Worm (Caenorhabditis elegans) whole organism, L4/young adult: ENCODE measurements around the gene srbc-17.

Source experiments
- W03F9.2 ChIP-seq: fragments of 150-350 bp; optimal IDR thresholded peaks from 2 replicates; lab custom pipeline; 2014; ENCODE audit warnings: missing biosample characterization, missing genetic modification characterization
- dao-5 ChIP-seq: sonication (generic microtip); optimal IDR thresholded peaks from 2 replicates; lab custom pipeline; 2016; ENCODE audit warnings: missing genotype, missing genetic modification characterization, moderate library complexity, missing compliant biosample characterization

DNA sequence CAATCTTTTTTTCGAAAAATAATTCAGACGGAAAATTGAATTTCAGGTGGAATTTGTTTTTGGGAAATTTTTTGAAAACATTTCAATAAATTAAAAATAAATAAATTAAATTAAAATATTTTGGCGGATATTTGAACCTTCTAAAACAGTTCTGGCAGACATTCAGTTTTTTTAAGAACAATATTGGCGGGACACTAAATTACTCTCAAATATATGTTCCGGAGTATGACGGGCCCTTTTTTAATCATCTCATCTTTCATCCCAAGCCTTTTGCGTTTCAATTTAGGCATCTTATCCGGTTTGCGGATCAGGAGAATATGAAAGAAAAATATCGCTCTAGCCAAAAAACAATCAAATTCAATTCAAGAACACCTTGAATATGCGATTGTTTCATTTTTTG lies 29.3 kb downstream of the srbc-17 start, which contains the start of gene svh-11:
- TF ChIP-seq W03F9.2 (no peak), dao-5 (tag; lab: Kevin White, UChicago) (no peak)
